Worm (Caenorhabditis elegans) whole organism, L2 larva: ENCODE data around the gene lron-2.
A peak's percentile ranks its signal among the peaks of the same experiment; 100 is the strongest.

Experiments
- C34F6.9 ChIP-seq: fragments of 150-350 bp; optimal IDR thresholded peaks from 2 replicates; lab custom pipeline; 2014; ENCODE audit warnings: missing biosample characterization, missing genetic modification characterization
- F13H6.1 ChIP-seq: sonication (generic microtip); optimal IDR thresholded peaks from 2 replicates; lab custom pipeline; 2016; ENCODE audit warnings: missing genetic modification characterization, missing compliant biosample characterization
- ZK546.5 ChIP-seq: sonication (generic microtip); optimal IDR thresholded peaks from 2 replicates; lab custom pipeline; 2017; ENCODE audit warnings: missing biosample characterization, missing genetic modification characterization
- aly-2 ChIP-seq: fragments of 150-350 bp; optimal IDR thresholded peaks from 2 replicates; lab custom pipeline; 2014; ENCODE audit warnings: missing biosample characterization, missing genetic modification characterization
- ama-1 ChIP-seq: fragments of 150-350 bp; optimal IDR thresholded peaks from 2 replicates; lab custom pipeline; 2018; ENCODE audit warnings: inconsistent platforms
- blmp-1 ChIP-seq: sonication (generic microtip); optimal IDR thresholded peaks from 2 replicates; lab custom pipeline; 2017; ENCODE audit warnings: missing genetic modification characterization, mild to moderate bottlenecking, missing compliant biosample characterization, antibody characterized with exemption, moderate library complexity; ENCODE audit not compliant: insufficient read depth
- ceh-82 ChIP-seq: fragments of 150-350 bp; optimal IDR thresholded peaks from 2 replicates; lab custom pipeline; 2014; ENCODE audit warnings: missing biosample characterization, missing genetic modification characterization
- crh-2 ChIP-seq: sonication (generic microtip); optimal IDR thresholded peaks from 2 replicates; lab custom pipeline; 2017; ENCODE audit warnings: missing biosample characterization, missing genetic modification characterization
- dmd-4 ChIP-seq: sonication (generic microtip); optimal IDR thresholded peaks from 2 replicates; lab custom pipeline; 2017; ENCODE audit warnings: missing biosample characterization, missing genetic modification characterization
- egl-27 ChIP-seq: sonication (generic microtip); optimal IDR thresholded peaks from 3 replicates; lab custom pipeline; 2017; ENCODE audit warnings: missing biosample characterization, missing genetic modification reagents, missing genetic modification characterization
- elt-1 ChIP-seq: fragments of 150-350 bp; optimal IDR thresholded peaks from 2 replicates; lab custom pipeline; 2014; ENCODE audit warnings: missing biosample characterization, missing genetic modification characterization
- elt-3 ChIP-seq: sonication (generic microtip); optimal IDR thresholded peaks from 2 replicates; lab custom pipeline; 2017; ENCODE audit warnings: missing biosample characterization, missing genetic modification characterization
- fos-1 ChIP-seq: fragments of 150-350 bp; optimal IDR thresholded peaks from 2 replicates; lab custom pipeline; 2014; ENCODE audit warnings: missing biosample characterization, missing genetic modification characterization
- gmeb-1 ChIP-seq: fragments of 150-350 bp; optimal IDR thresholded peaks from 2 replicates; lab custom pipeline; 2014; ENCODE audit warnings: missing biosample characterization, missing genetic modification characterization
- lin-13 ChIP-seq: fragments of 150-350 bp; optimal IDR thresholded peaks from 2 replicates; lab custom pipeline; 2014; ENCODE audit warnings: missing biosample characterization, missing genetic modification reagents, missing genetic modification characterization
- lsy-2 ChIP-seq, 2 experiments: fragments of 150-350 bp in 1 of 2; sonication (generic microtip) in 1 of 2; optimal IDR thresholded peaks; 2 replicates each; lab custom pipeline; 2014 to 2017; ENCODE audit warnings: missing biosample characterization in 2 of 2, missing genetic modification characterization in 2 of 2
- mab-5 ChIP-seq: fragments of 150-350 bp; optimal IDR thresholded peaks from 2 replicates; lab custom pipeline; 2014; ENCODE audit warnings: missing biosample characterization, missing genetic modification characterization
- nhr-11 ChIP-seq: fragments of 150-350 bp; optimal IDR thresholded peaks from 2 replicates; lab custom pipeline; 2014; ENCODE audit warnings: missing biosample characterization, missing genetic modification characterization
- nhr-12 ChIP-seq: fragments of 150-350 bp; optimal IDR thresholded peaks from 2 replicates; lab custom pipeline; 2014; ENCODE audit warnings: missing biosample characterization, missing genetic modification characterization
- nhr-129 ChIP-seq: fragments of 150-350 bp; optimal IDR thresholded peaks from 2 replicates; lab custom pipeline; 2014; ENCODE audit warnings: missing biosample characterization, missing genetic modification characterization
- nhr-21 ChIP-seq: fragments of 150-350 bp; optimal IDR thresholded peaks from 2 replicates; lab custom pipeline; 2014; ENCODE audit warnings: missing biosample characterization, missing genetic modification characterization
- nhr-237 ChIP-seq: fragments of 150-350 bp; optimal IDR thresholded peaks from 2 replicates; lab custom pipeline; 2014; ENCODE audit warnings: missing biosample characterization, missing genetic modification characterization
- nhr-6 ChIP-seq: fragments of 150-350 bp; optimal IDR thresholded peaks from 2 replicates; lab custom pipeline; 2014; ENCODE audit warnings: missing biosample characterization, missing genetic modification characterization
- sem-4 ChIP-seq: fragments of 150-350 bp; optimal IDR thresholded peaks from 2 replicates; lab custom pipeline; 2014; ENCODE audit warnings: missing biosample characterization, missing genetic modification reagents, missing genetic modification characterization
- skn-1 ChIP-seq: sonication (generic microtip); optimal IDR thresholded peaks from 2 replicates; lab custom pipeline; 2017; ENCODE audit warnings: missing biosample characterization, missing genetic modification characterization
- sma-3 ChIP-seq: sonication (generic microtip); optimal IDR thresholded peaks from 2 replicates; lab custom pipeline; 2016; ENCODE audit warnings: missing genetic modification reagents, missing genetic modification characterization, missing compliant biosample characterization
- sma-9 ChIP-seq, 2 experiments: fragments of 150-350 bp in 1 of 2; sonication (generic microtip) in 1 of 2; optimal IDR thresholded peaks; 2 replicates each; lab custom pipeline; 2014 to 2016; ENCODE audit warnings: missing genetic modification characterization in 2 of 2, mild to moderate bottlenecking in 1 of 2, missing biosample characterization in 1 of 2, missing compliant biosample characterization in 1 of 2, missing genetic modification reagents in 1 of 2, moderate library complexity in 1 of 2
- snpc-4 ChIP-seq: fragments of 150-350 bp; optimal IDR thresholded peaks from 2 replicates; lab custom pipeline; 2014; ENCODE audit warnings: missing biosample characterization, missing genetic modification characterization
- unc-55 ChIP-seq: fragments of 150-350 bp; sonication (generic microtip); optimal IDR thresholded peaks from 3 replicates; lab custom pipeline; 2014; ENCODE audit warnings: missing biosample characterization, missing genetic modification reagents, missing genetic modification characterization
- unc-62 ChIP-seq: fragments of 150-350 bp; optimal IDR thresholded peaks from 2 replicates; lab custom pipeline; 2014; ENCODE audit warnings: missing biosample characterization, missing genetic modification reagents, missing genetic modification characterization
- ztf-4 ChIP-seq: fragments of 150-350 bp; optimal IDR thresholded peaks from 2 replicates; lab custom pipeline; 2014; ENCODE audit warnings: missing biosample characterization, missing genetic modification characterization

Gene lron-2

ce11 chrV:9243171-9243996 is 44.0 kb downstream of the lron-2 start, which contains the start of gene glo-4:
glo-4 (minus strand) TSS chrV:9243221.
- no peak for TF ChIP-seq aly-2 (tag; lab: Kevin White, UChicago)
- peak; percentile 61 for TF ChIP-seq ztf-4
- no peak for TF ChIP-seq unc-62 (GFP tag; lab: Kevin White, UChicago)
- TF ChIP-seq dmd-4, result no peak
- peak; percentile 80 for TF ChIP-seq F13H6.1 (tag; lab: Kevin White, UChicago)
- peak; percentile 77 for TF ChIP-seq gmeb-1 (tag; lab: Kevin White, UChicago)
- TF ChIP-seq mab-5, result peak; percentile 71
- no peak for TF ChIP-seq nhr-11 (tag; lab: Kevin White, UChicago)
- TF ChIP-seq elt-1 (tag; lab: Kevin White, UChicago), result no peak
- no peak for TF ChIP-seq nhr-12 (tag; lab: Kevin White, UChicago)
- no peak for TF ChIP-seq ZK546.5
- peak; percentile 89 for TF ChIP-seq nhr-129 (tag; lab: Kevin White, UChicago)
- TF ChIP-seq egl-27 (tag; lab: Kevin White, UChicago), result peak; percentile 52
- TF ChIP-seq ama-1, result peak; percentile 55
- no peak for TF ChIP-seq nhr-237 (tag; lab: Kevin White, UChicago)
- peak; percentile 91 for TF ChIP-seq C34F6.9 (tag; lab: Kevin White, UChicago)
- TF ChIP-seq elt-3 (tag; lab: Kevin White, UChicago), result no peak
- no peak for TF ChIP-seq ceh-82 (tag; lab: Kevin White, UChicago)
- TF ChIP-seq blmp-1 (tag; lab: Kevin White, UChicago), result no peak
- TF ChIP-seq sma-3 (GFP tag; lab: Kevin White, UChicago), result peak; percentile 79
- TF ChIP-seq nhr-21 (tag; lab: Kevin White, UChicago), result peak; percentile 72
- TF ChIP-seq nhr-6 (tag; lab: Kevin White, UChicago), result peak; percentile 81
- peak; percentile 89 for TF ChIP-seq sem-4 (tag; lab: Kevin White, UChicago)
- TF ChIP-seq fos-1, result peak; percentile 70
- peak; percentile 46 for TF ChIP-seq snpc-4 (tag; lab: Kevin White, UChicago)
- peak; percentile 81 for TF ChIP-seq lin-13 (GFP tag; lab: Kevin White, UChicago)
- peak; percentile 72 to 91 for TF ChIP-seq lsy-2 (tag; optimal IDR thresholded peaks at IDR 0.05; lab: Kevin White, UChicago)
- peak; percentile 87 for TF ChIP-seq crh-2 (tag; lab: Kevin White, UChicago)
- peak; percentile 91 for TF ChIP-seq sma-9 (GFP tag; optimal IDR thresholded peaks at IDR 0.05; lab: Kevin White, UChicago)
- no peak for TF ChIP-seq sma-9 (tag; optimal IDR thresholded peaks at IDR 0.05; lab: Kevin White, UChicago)
- TF ChIP-seq skn-1 (tag; lab: Kevin White, UChicago), result no peak
- TF ChIP-seq unc-55 (GFP tag; lab: Kevin White, UChicago), result peak; percentile 90
- TF ChIP-seq, all 48 proteins: peak for 19
